Fruit fly (Drosophila melanogaster): ENCODE results near the gene CG11983.
A peak's percentile ranks its signal among the peaks of the same experiment; 100 is the strongest.

Gene CG11983

DNA sequence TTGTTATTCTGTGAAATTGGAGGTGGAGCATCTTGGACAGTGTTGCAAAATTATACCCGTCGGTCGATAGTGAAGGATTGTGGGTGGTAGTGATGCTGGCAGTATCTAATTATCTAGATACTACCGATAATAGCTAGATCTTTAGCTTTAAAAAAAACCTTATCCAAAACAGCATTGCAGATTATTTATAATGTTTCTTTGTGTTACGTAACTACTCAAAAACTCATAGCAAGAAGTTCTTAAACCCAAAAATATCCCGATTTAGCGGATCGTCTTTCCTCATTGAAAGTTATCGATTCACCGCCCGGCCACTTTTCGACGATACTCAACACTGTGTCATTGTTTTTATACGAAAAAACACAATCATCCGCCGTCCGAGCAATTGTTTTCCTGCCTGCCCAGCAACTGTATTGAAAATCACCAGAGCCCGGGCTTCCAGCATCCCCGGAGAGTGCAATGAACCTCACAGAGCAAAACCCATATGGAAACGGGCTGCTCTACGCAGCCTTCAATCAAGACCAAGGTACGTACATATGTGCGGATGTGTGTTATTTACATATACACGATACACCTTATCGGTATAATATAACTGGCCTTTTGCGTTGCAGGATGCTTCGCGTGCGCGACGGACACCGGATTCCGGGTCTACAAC is 15.1 kb upstream of the CG11983 start, which contains the start of gene CG11975 (continued):
- peak; percentile 53 for TF ChIP-seq CG17359 (tag; optimal IDR thresholded peaks at IDR 0.05)
- no peak for TF ChIP-seq CG17186 (GFP tag; optimal IDR thresholded peaks at IDR 0.05)
- TF ChIP-seq HLH3B (GFP tag; IDR thresholded peaks at IDR 0.05): peak; percentile 25; the same call in 1 of the 2 replicates
- no peak for TF ChIP-seq CG8359 (GFP tag; optimal IDR thresholded peaks at IDR 0.05; ENCODE audit: borderline replicate concordance)
- TF ChIP-seq Opbp (GFP tag; IDR thresholded peaks at IDR 0.05; ENCODE audit: partially characterized antibody): peak; percentile 55; the same call in 2 of the 3 replicates
- TF ChIP-seq lab (GFP tag; optimal IDR thresholded peaks at IDR 0.05): peak; percentile 87
- TF ChIP-seq Nf-YC (tag; optimal IDR thresholded peaks at IDR 0.05): no peak
- TF ChIP-seq tx (GFP tag; optimal IDR thresholded peaks at IDR 0.05): peak; percentile 86
- TF ChIP-seq Meics (GFP tag; optimal IDR thresholded peaks at IDR 0.05): peak; percentile 57
- peak; percentile 80 for TF ChIP-seq CG12155 (GFP tag; optimal IDR thresholded peaks at IDR 0.05)
- no peak; the same call in 1 of the 2 replicates for TF ChIP-seq CG10366 (GFP tag; IDR thresholded peaks at IDR 0.05)
- TF ChIP-seq peb (GFP tag; IDR thresholded peaks at IDR 0.05): 0 out of 2 replicates have a peak, but pooled peaks have one; percentile 21
- no peak; the same call in 1 of the 2 replicates for TF ChIP-seq CG17328 (GFP tag; IDR thresholded peaks at IDR 0.05)
- TF ChIP-seq CG10147 (GFP tag; optimal IDR thresholded peaks at IDR 0.05): no peak
- TF ChIP-seq CG6272 (GFP tag; IDR thresholded peaks at IDR 0.05): peak; percentile 54
- no peak for TF ChIP-seq z (GFP tag; IDR thresholded peaks at IDR 0.05)
- peak; percentile 38; the same call in 1 of the 2 replicates for TF ChIP-seq E2f2 (GFP tag; IDR thresholded peaks at IDR 0.05)
- TF ChIP-seq tin (GFP tag; optimal IDR thresholded peaks at IDR 0.05): peak; percentile 71
- TF ChIP-seq CG8924 (tag; optimal IDR thresholded peaks at IDR 0.05): peak; percentile 74
- TF ChIP-seq CG18011 (GFP tag; optimal IDR thresholded peaks at IDR 0.05): peak; percentile 78
- TF ChIP-seq zfh2 (GFP tag; optimal IDR thresholded peaks at IDR 0.05): peak; percentile 90
- TF ChIP-seq CG7556 (GFP tag; optimal IDR thresholded peaks at IDR 0.05): peak; percentile 62
- TF ChIP-seq CG11560 (tag; IDR thresholded peaks at IDR 0.05): no peak; the same call in 2 of the 3 replicates
- TF ChIP-seq CG33557 (GFP tag; optimal IDR thresholded peaks at IDR 0.05): peak; percentile 63
- peak; percentile 28 for TF ChIP-seq BtbVII (GFP tag; optimal IDR thresholded peaks at IDR 0.05)
- peak; percentile 50; the same call in 1 of the 2 replicates for TF ChIP-seq CG2129 (GFP tag; IDR thresholded peaks at IDR 0.05; ENCODE audit: partially characterized antibody)
- peak in 1 of 2 experiments; percentile 45 for TF ChIP-seq eve (GFP tag; optimal IDR thresholded peaks at IDR 0.05)
- no peak for TF ChIP-seq CG2199 (GFP tag; IDR thresholded peaks at IDR 0.05)
- TF ChIP-seq HmgD (GFP tag; optimal IDR thresholded peaks at IDR 0.05): peak; percentile 91
- TF ChIP-seq zen (tag; optimal IDR thresholded peaks at IDR 0.05): peak; percentile 65
- TF ChIP-seq CG12219 (GFP tag; optimal IDR thresholded peaks at IDR 0.05): no peak
- TF ChIP-seq CG9215 (GFP tag; IDR thresholded peaks at IDR 0.05): peak; percentile 79
- TF ChIP-seq caup (GFP tag; optimal IDR thresholded peaks at IDR 0.05; ENCODE audit: severe bottlenecking): peak; percentile 80
- TF ChIP-seq CG43689 (GFP tag; IDR thresholded peaks at IDR 0.05): no peak
- TF ChIP-seq pb (GFP tag; optimal IDR thresholded peaks at IDR 0.05): peak; percentile 64
- peak; percentile 70 for TF ChIP-seq Atf-2 (GFP tag; optimal IDR thresholded peaks at IDR 0.05)
- TF ChIP-seq gt (GFP tag; IDR thresholded peaks at IDR 0.05): no peak
- TF ChIP-seq gem (tag; optimal IDR thresholded peaks at IDR 0.05): no peak
- TF ChIP-seq da (GFP tag; optimal IDR thresholded peaks at IDR 0.05): peak; percentile 50
- TF ChIP-seq CG16815 (GFP tag; optimal IDR thresholded peaks at IDR 0.05): peak; percentile 29
- no peak for TF ChIP-seq salm (tag; optimal IDR thresholded peaks at IDR 0.05)
- peak; percentile 96 for TF ChIP-seq klu (GFP tag; IDR thresholded peaks at IDR 0.05)
- TF ChIP-seq CG12104 (GFP tag; optimal IDR thresholded peaks at IDR 0.05): peak; percentile 60
- peak; percentile 62 for TF ChIP-seq CG18764 (GFP tag; optimal IDR thresholded peaks at IDR 0.05)
- peak; percentile 63 for TF ChIP-seq twi (tag; optimal IDR thresholded peaks at IDR 0.05)
- TF ChIP-seq CG2202 (tag; optimal IDR thresholded peaks at IDR 0.05): no peak
- TF ChIP-seq kni (GFP tag; optimal IDR thresholded peaks at IDR 0.05): peak; percentile 48
- no peak for TF ChIP-seq dmrt99B (tag; optimal IDR thresholded peaks at IDR 0.05)
- TF ChIP-seq CG4707 (GFP tag; optimal IDR thresholded peaks at IDR 0.05): no peak

Data from whole organism, embryonic.